Worm (Caenorhabditis elegans): Measurements from ENCODE around the gene sec-5.

sec-5 gene

DNA sequence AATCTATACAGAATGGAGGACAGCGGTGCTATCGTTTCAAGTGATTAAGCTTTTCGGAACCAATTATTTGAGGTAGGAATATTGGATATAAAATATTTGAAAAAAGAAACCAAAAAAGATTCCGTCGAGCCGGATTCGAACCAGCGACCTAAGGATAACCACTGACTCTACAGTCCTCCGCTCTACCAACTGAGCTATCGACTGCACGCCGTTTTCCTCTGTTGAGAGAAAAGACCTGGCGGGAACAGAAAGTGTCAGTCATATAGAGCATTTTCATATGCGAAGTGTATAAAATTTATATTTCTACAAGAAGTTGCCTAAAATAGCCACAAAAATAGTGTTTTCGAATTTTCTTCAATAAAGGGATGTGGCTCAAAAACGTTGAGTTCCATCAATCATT, 34.7 kb upstream of the sec-5 start:
- TF ChIP-seq mdl-1 (tag; optimal IDR thresholded peaks at IDR 0.05) (no peak), sma-9 (GFP tag; optimal IDR thresholded peaks at IDR 0.05) (peak; percentile 48), sma-9 (tag; optimal IDR thresholded peaks at IDR 0.05) (no peak), fos-1 (tag; optimal IDR thresholded peaks at IDR 0.05) (peak; percentile 11), R02D3.7 (tag; optimal IDR thresholded peaks at IDR 0.05) (no peak), nhr-21 (tag; optimal IDR thresholded peaks at IDR 0.05) (no peak), gmeb-1 (tag; optimal IDR thresholded peaks at IDR 0.05) (no peak), crh-2 (tag; optimal IDR thresholded peaks at IDR 0.05) (peak; percentile 41), nhr-6 (tag; optimal IDR thresholded peaks at IDR 0.05) (no peak), lin-39 (tag; optimal IDR thresholded peaks at IDR 0.05) (no peak), sma-3 (GFP tag; optimal IDR thresholded peaks at IDR 0.05) (peak; percentile 38), ztf-11 (tag; optimal IDR thresholded peaks at IDR 0.05) (no peak), snpc-4 (tag; optimal IDR thresholded peaks at IDR 0.05) (peak; percentile 94), ztf-4 (tag; optimal IDR thresholded peaks at IDR 0.05) (no peak), lsy-2 (tag; optimal IDR thresholded peaks at IDR 0.05) (peak in 1 of 2 experiments; percentile 62), F13H6.1 (tag; optimal IDR thresholded peaks at IDR 0.05) (peak; percentile 28), mab-5 (tag; optimal IDR thresholded peaks at IDR 0.05) (peak; percentile 22)

- TF ChIP-seq sem-4 (tag; optimal IDR thresholded peaks at IDR 0.05) (no peak), snpc-4 (tag; optimal IDR thresholded peaks at IDR 0.05) (no peak), ztf-1 (GFP tag; conservative IDR thresholded peaks at IDR 0.05) (no peak), lin-11 (tag; optimal IDR thresholded peaks at IDR 0.05) (no peak), ZK546.5 (tag; optimal IDR thresholded peaks at IDR 0.05) (no peak), lin-13 (GFP tag; optimal IDR thresholded peaks at IDR 0.05) (no peak), ceh-16 (tag; optimal IDR thresholded peaks at IDR 0.05) (no peak), mab-5 (tag; optimal IDR thresholded peaks at IDR 0.05) (no peak), dmd-4 (tag; optimal IDR thresholded peaks at IDR 0.05) (no peak), elt-1 (tag; optimal IDR thresholded peaks at IDR 0.05) (no peak), ceh-82 (tag; optimal IDR thresholded peaks at IDR 0.05) (no peak), zag-1 (tag; optimal IDR thresholded peaks at IDR 0.05) (no peak), lsy-2 (tag; optimal IDR thresholded peaks at IDR 0.05) (no peak), sma-9 (GFP tag; optimal IDR thresholded peaks at IDR 0.05) (no peak), sma-9 (tag; optimal IDR thresholded peaks at IDR 0.05) (no peak), ama-1 (optimal IDR thresholded peaks at IDR 0.05) (no peak), nhr-23 (tag; optimal IDR thresholded peaks at IDR 0.05) (no peak), ztf-4 (tag; optimal IDR thresholded peaks at IDR 0.05) (no peak), nhr-6 (tag; optimal IDR thresholded peaks at IDR 0.05) (no peak), F13H6.1 (tag; optimal IDR thresholded peaks at IDR 0.05) (no peak), aly-2 (tag; optimal IDR thresholded peaks at IDR 0.05) (no peak)
Measured at ce11 chrII:9210076-9210475, 33.1 kb upstream of the sec-5 start, which contains the start of gene ZK1067.4. TSS of gene ZK1067.4 (plus strand) at chrII:9210376.

- TF ChIP-seq nhr-6 (tag; optimal IDR thresholded peaks at IDR 0.05) (no peak), nhr-12 (tag; optimal IDR thresholded peaks at IDR 0.05) (no peak), nhr-77 (tag; optimal IDR thresholded peaks at IDR 0.05) (no peak), nhr-11 (tag; optimal IDR thresholded peaks at IDR 0.05) (no peak), sma-9 (GFP tag; optimal IDR thresholded peaks at IDR 0.05) (no peak), sma-9 (tag; optimal IDR thresholded peaks at IDR 0.05) (no peak), nhr-25 (tag; optimal IDR thresholded peaks at IDR 0.05) (no peak), nhr-23 (tag; optimal IDR thresholded peaks at IDR 0.05) (no peak), C34F6.9 (tag; optimal IDR thresholded peaks at IDR 0.05) (no peak), lin-39 (tag; optimal IDR thresholded peaks at IDR 0.05) (no peak), nhr-10 (tag; optimal IDR thresholded peaks at IDR 0.05) (no peak), alr-1 (tag; optimal IDR thresholded peaks at IDR 0.05) (no peak), mdl-1 (tag; optimal IDR thresholded peaks at IDR 0.05) (no peak), unc-55 (GFP tag; optimal IDR thresholded peaks at IDR 0.05) (no peak)
Measured at ce11 chrII:9197212-9197611, 20.3 kb upstream of the sec-5 start, which contains the start of gene let-23. TSS of gene let-23 (plus strand) at chrII:9197512.

DNA sequence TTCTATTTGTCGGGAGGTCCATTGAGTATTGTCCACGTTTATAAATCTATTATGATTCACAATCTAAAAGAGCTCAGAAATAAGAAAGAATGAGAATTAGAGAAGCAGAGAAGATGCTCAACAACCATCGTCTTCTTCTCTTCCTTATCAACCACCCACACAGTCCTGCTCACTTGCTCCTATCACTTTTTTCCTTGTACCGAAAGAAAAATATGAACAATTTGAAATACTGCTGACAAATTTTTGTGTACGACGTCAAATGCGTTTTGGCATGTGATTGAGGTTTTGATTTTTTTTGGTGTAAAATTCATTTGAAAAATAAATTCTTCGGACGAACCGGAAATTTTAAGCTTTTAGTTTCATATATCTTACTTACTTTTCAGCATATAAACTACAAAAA, 19.4 kb upstream of the sec-5 start:
- TF ChIP-seq peb-1 (tag; optimal IDR thresholded peaks at IDR 0.05) (no peak), fos-1 (tag; optimal IDR thresholded peaks at IDR 0.05) (peak; percentile 79), nhr-11 (tag; optimal IDR thresholded peaks at IDR 0.05) (no peak), skn-1 (tag; optimal IDR thresholded peaks at IDR 0.05) (peak; percentile 8), sma-9 (GFP tag; optimal IDR thresholded peaks at IDR 0.05) (peak; percentile 27), sma-9 (tag; optimal IDR thresholded peaks at IDR 0.05) (no peak), nhr-23 (tag; optimal IDR thresholded peaks at IDR 0.05) (no peak)

Data from whole organism, L2 larva.